Worm (Caenorhabditis elegans) whole organism, young adult: ENCODE measurements around the gene nlp-6.

Experiments
- C17E4.6 ChIP-seq: fragments of 200-800 bp; sonication (Bioruptor generic); IDR thresholded peaks from 2 replicates; pipeline ENCODE4 v1.3.6; 2022; ENCODE audit warnings: missing genetic modification reagents, missing genetic modification characterization, missing compliant biosample characterization
- F22D6.2 ChIP-seq: sonication (generic microtip); optimal IDR thresholded peaks from 2 replicates; lab custom pipeline; 2016; ENCODE audit warnings: mild to moderate bottlenecking, missing genetic modification characterization, missing compliant biosample characterization
- F23B12.7 ChIP-seq: sonication (generic microtip); optimal IDR thresholded peaks from 2 replicates; lab custom pipeline; 2017; ENCODE audit warnings: missing genetic modification characterization, mild to moderate bottlenecking, missing compliant biosample characterization, antibody characterized with exemption, moderate library complexity; ENCODE audit not compliant: insufficient read depth
- F52B5.7 ChIP-seq: sonication (generic microtip); optimal IDR thresholded peaks from 2 replicates; lab custom pipeline; 2016; ENCODE audit warnings: mild to moderate bottlenecking, missing genetic modification characterization, missing compliant biosample characterization
- F57C9.4 ChIP-seq: sonication (generic microtip); optimal IDR thresholded peaks from 2 replicates; lab custom pipeline; 2017; ENCODE audit warnings: mild to moderate bottlenecking, missing genetic modification characterization, missing compliant biosample characterization
- T07F8.4 ChIP-seq: sonication (generic microtip); optimal IDR thresholded peaks from 2 replicates; lab custom pipeline; 2016; ENCODE audit warnings: mild to moderate bottlenecking, missing genetic modification characterization, moderate library complexity, missing compliant biosample characterization
- Y56A3A.18 ChIP-seq: fragments of 200-800 bp; sonication (Bioruptor generic); IDR thresholded peaks from 2 replicates; pipeline ENCODE4 v1.3.6; 2022; ENCODE audit warnings: missing genetic modification reagents, missing genetic modification characterization, missing compliant biosample characterization
- akir-1 ChIP-seq: fragments of 200-800 bp; sonication (Bioruptor generic); optimal IDR thresholded peaks from 2 replicates; lab custom pipeline; 2018; ENCODE audit warnings: mild to moderate bottlenecking, missing genetic modification characterization, moderate library complexity, missing compliant biosample characterization
- aptf-3 ChIP-seq: fragments of 200-800 bp; sonication (Bioruptor generic); IDR thresholded peaks from 2 replicates; pipeline ENCODE4 v1.3.6; 2022; ENCODE audit warnings: missing genetic modification characterization, missing compliant biosample characterization
- atf-7 ChIP-seq: sonication (generic microtip); optimal IDR thresholded peaks from 2 replicates; lab custom pipeline; 2017; ENCODE audit warnings: mild to moderate bottlenecking, missing genetic modification characterization, missing compliant biosample characterization
- attf-3 ChIP-seq: fragments of 200-800 bp; sonication (Bioruptor generic); conservative IDR thresholded peaks from 2 replicates; pipeline ENCODE4 v1.3.6; 2022; ENCODE audit warnings: missing genetic modification reagents, missing genetic modification characterization, missing compliant biosample characterization
- cebp-1 ChIP-seq, 2 experiments: fragments of 200-800 bp in 1 of 2; sonication (Bioruptor generic) in 1 of 2; sonication (generic microtip) in 1 of 2; IDR thresholded peaks in 1 of 2; optimal IDR thresholded peaks in 1 of 2; 2 replicates each; pipeline versions ENCODE4 v1.3.6 to Lab custom; 2017 to 2022; ENCODE audit warnings: missing compliant biosample characterization in 2 of 2, missing genetic modification characterization in 2 of 2, mild to moderate bottlenecking in 1 of 2, missing genetic modification reagents in 1 of 2, moderate library complexity in 1 of 2
- ceh-27 ChIP-seq: fragments of 200-800 bp; sonication (Bioruptor generic); optimal IDR thresholded peaks from 2 replicates; lab custom pipeline; 2018; ENCODE audit warnings: mild to moderate bottlenecking, missing genetic modification characterization, moderate library complexity, missing compliant biosample characterization
- die-1 ChIP-seq: sonication (generic microtip); optimal IDR thresholded peaks from 2 replicates; lab custom pipeline; 2016; ENCODE audit warnings: missing genotype, mild to moderate bottlenecking, missing genetic modification characterization, missing compliant biosample characterization
- dox-1 ChIP-seq: fragments of 200-800 bp; sonication (Bioruptor generic); IDR thresholded peaks from 2 replicates; pipeline ENCODE4 v1.3.6; 2022; ENCODE audit warnings: missing genetic modification reagents, missing genetic modification characterization, missing compliant biosample characterization
- efl-1 ChIP-seq: fragments of 150-350 bp; optimal IDR thresholded peaks from 2 replicates; lab custom pipeline; 2014; ENCODE audit warnings: missing biosample characterization, missing genetic modification reagents, missing genetic modification characterization
- egrh-3 ChIP-seq: fragments of 200-800 bp; sonication (Bioruptor generic); IDR thresholded peaks from 2 replicates; pipeline ENCODE4 v1.3.6; 2022; ENCODE audit warnings: missing genetic modification reagents, missing genetic modification characterization, missing compliant biosample characterization
- ekl-4 ChIP-seq: fragments of 200-800 bp; sonication (Bioruptor generic); IDR thresholded peaks from 2 replicates; pipeline ENCODE4 v1.3.6; 2022; ENCODE audit warnings: missing genetic modification reagents, missing genetic modification characterization, missing compliant biosample characterization
- him-1 ChIP-seq: sonication (generic microtip); optimal IDR thresholded peaks from 2 replicates; lab custom pipeline; 2016; ENCODE audit warnings: missing genotype, missing genetic modification reagents, missing genetic modification characterization, missing compliant biosample characterization
- hlh-26 ChIP-seq: fragments of 200-800 bp; sonication (Bioruptor generic); conservative IDR thresholded peaks from 2 replicates; pipeline ENCODE4 v1.3.6; 2022; ENCODE audit warnings: missing genetic modification reagents, missing genetic modification characterization, missing compliant biosample characterization
- hsf-1 ChIP-seq: fragments of 200-800 bp; sonication (Bioruptor generic); IDR thresholded peaks from 2 replicates; pipeline ENCODE4 v1.3.6; 2022; ENCODE audit warnings: missing genetic modification reagents, missing genetic modification characterization, missing compliant biosample characterization
- lin-40 ChIP-seq: sonication (generic microtip); optimal IDR thresholded peaks from 2 replicates; lab custom pipeline; 2016; ENCODE audit warnings: missing genetic modification characterization, mild to moderate bottlenecking, missing compliant biosample characterization, missing genotype, missing genetic modification reagents
- lin-54 ChIP-seq: fragments of 200-800 bp; sonication (Bioruptor generic); optimal IDR thresholded peaks from 2 replicates; lab custom pipeline; 2018; ENCODE audit warnings: mild to moderate bottlenecking, missing genetic modification characterization, missing compliant biosample characterization
- madf-3 ChIP-seq: fragments of 200-800 bp; sonication (Bioruptor generic); IDR thresholded peaks from 2 replicates; pipeline ENCODE4 v1.3.6; 2022; ENCODE audit warnings: missing genetic modification reagents, missing genetic modification characterization, missing compliant biosample characterization
- madf-6 ChIP-seq: fragments of 200-800 bp; sonication (Bioruptor generic); IDR thresholded peaks from 2 replicates; pipeline ENCODE4 v1.3.6; 2022; ENCODE audit warnings: missing genetic modification reagents, missing genetic modification characterization, missing compliant biosample characterization
- madf-8 ChIP-seq: fragments of 200-800 bp; sonication (Bioruptor generic); conservative IDR thresholded peaks from 2 replicates; pipeline ENCODE4 v1.3.6; 2022; ENCODE audit warnings: missing genetic modification reagents, missing genetic modification characterization, missing compliant biosample characterization
- mel-28 ChIP-seq: sonication (generic microtip); optimal IDR thresholded peaks from 2 replicates; lab custom pipeline; 2016; ENCODE audit warnings: borderline replicate concordance, mild to moderate bottlenecking, missing genetic modification characterization, missing compliant biosample characterization
- mes-4 ChIP-seq: sonication (generic microtip); optimal IDR thresholded peaks from 2 replicates; lab custom pipeline; 2016; ENCODE audit warnings: missing genotype, missing genetic modification characterization, missing compliant biosample characterization
- nfya-2 ChIP-seq: fragments of 200-800 bp; sonication (Bioruptor generic); IDR thresholded peaks from 2 replicates; pipeline ENCODE4 v1.3.6; 2022; ENCODE audit warnings: missing genetic modification reagents, missing genetic modification characterization, missing compliant biosample characterization
- nhr-179 ChIP-seq: sonication (generic microtip); optimal IDR thresholded peaks from 2 replicates; lab custom pipeline; 2016; ENCODE audit warnings: mild to moderate bottlenecking, missing genetic modification characterization, missing compliant biosample characterization
- nhr-90 ChIP-seq: sonication (generic microtip); optimal IDR thresholded peaks from 2 replicates; lab custom pipeline; 2016; ENCODE audit warnings: missing genotype, mild to moderate bottlenecking, missing genetic modification characterization, missing compliant biosample characterization
- snpc-3.4 ChIP-seq: sonication (generic microtip); optimal IDR thresholded peaks from 2 replicates; lab custom pipeline; 2017; ENCODE audit warnings: missing genetic modification characterization, mild to moderate bottlenecking, missing compliant biosample characterization, antibody characterized with exemption, moderate library complexity, missing genotype, missing genetic modification reagents
- snpc-4 ChIP-seq, 5 experiments: fragments of 150-350 bp in 1 of 5; sonication (generic microtip) in 4 of 5; optimal IDR thresholded peaks; 2 replicates each; lab custom pipeline; 2014 to 2018; ENCODE audit warnings: missing genetic modification characterization in 5 of 5, missing biosample characterization in 3 of 5, antibody characterized with exemption in 2 of 5, mild to moderate bottlenecking in 2 of 5, missing compliant biosample characterization in 2 of 5, missing genotype in 2 of 5, moderate library complexity in 2 of 5, missing genetic modification reagents in 1 of 5
- sptf-2 ChIP-seq: fragments of 200-800 bp; sonication (Bioruptor generic); optimal IDR thresholded peaks from 2 replicates; lab custom pipeline; 2018; ENCODE audit warnings: mild to moderate bottlenecking, missing genetic modification characterization, missing compliant biosample characterization
- ztf-3 ChIP-seq: fragments of 200-800 bp; sonication (Bioruptor generic); optimal IDR thresholded peaks from 2 replicates; lab custom pipeline; 2018; ENCODE audit warnings: mild to moderate bottlenecking, missing genetic modification characterization, missing compliant biosample characterization

Gene nlp-6

ce11 chrX:17681534-17681933 lies 19.3 kb downstream of the nlp-6 start (continued):
- no peak for TF ChIP-seq mel-28 (tag; lab: Kevin White, UChicago)
- TF ChIP-seq ekl-4 (GFP tag; lab: Robert Waterston, UW), result no peak
- no peak for TF ChIP-seq snpc-4 (GFP tag; optimal IDR thresholded peaks at IDR 0.05; lab: Kevin White, UChicago)
- TF ChIP-seq snpc-4 (tag; optimal IDR thresholded peaks at IDR 0.05; lab: Kevin White, UChicago), result no peak
- TF ChIP-seq lin-40, result no peak
- TF ChIP-seq sptf-2 (GFP tag; lab: Kevin White, UChicago), result no peak
- TF ChIP-seq ztf-3 (GFP tag; lab: Kevin White, UChicago), result no peak

ce11 chrX:17682280-17682679 lies 20.0 kb downstream of the nlp-6 start:
- no peak for TF ChIP-seq him-1 (tag; lab: Kevin White, UChicago)
- no peak for TF ChIP-seq madf-3 (GFP tag; lab: Robert Waterston, UW)
- no peak for TF ChIP-seq akir-1 (GFP tag; lab: Kevin White, UChicago)
- no peak for TF ChIP-seq F52B5.7 (tag; lab: Kevin White, UChicago)
- TF ChIP-seq attf-3, result no peak
- TF ChIP-seq madf-8 (GFP tag; lab: Robert Waterston, UW), result no peak
- TF ChIP-seq dox-1 (GFP tag; lab: Robert Waterston, UW), result no peak

ce11 chrX:17683698-17684097 lies 21.5 kb downstream of the nlp-6 start:
- TF ChIP-seq C17E4.6 (GFP tag; lab: Robert Waterston, UW), result no peak
- TF ChIP-seq efl-1 (GFP tag; lab: Kevin White, UChicago), result no peak
- TF ChIP-seq ceh-27 (GFP tag; lab: Kevin White, UChicago), result no peak
- TF ChIP-seq hsf-1 (GFP tag; lab: Robert Waterston, UW), result no peak
- TF ChIP-seq lin-54 (GFP tag; lab: Kevin White, UChicago), result no peak
- TF ChIP-seq nfya-2, result no peak
- TF ChIP-seq F57C9.4 (tag; lab: Kevin White, UChicago), result no peak
- TF ChIP-seq egrh-3 (GFP tag; lab: Robert Waterston, UW), result no peak
- no peak for TF ChIP-seq atf-7 (tag; lab: Kevin White, UChicago)
- TF ChIP-seq mes-4 (tag; lab: Kevin White, UChicago), result no peak
- TF ChIP-seq, all 124 proteins: peak for 0

ce11 chrX:17684767-17685166 lies 22.5 kb downstream of the nlp-6 start, which contains the start of gene T23E7.6:
T23E7.6 (minus strand) TSS chrX:17684811.
- TF ChIP-seq ceh-27 (GFP tag; lab: Kevin White, UChicago) (peak; percentile 8), cebp-1 (GFP tag; IDR thresholded peaks at IDR 0.05; lab: Robert Waterston, UW) (peak; percentile 18; the same call in 1 of the 2 replicates), cebp-1 (tag; optimal IDR thresholded peaks at IDR 0.05; lab: Kevin White, UChicago) (peak; percentile 91), aptf-3 (no peak), him-1 (tag; lab: Kevin White, UChicago) (no peak), Y56A3A.18 (GFP tag; lab: Robert Waterston, UW) (no peak)

ce11 chrX:17685959-17686358 lies 23.7 kb downstream of the nlp-6 start:
- TF ChIP-seq nhr-179, result no peak
- TF ChIP-seq die-1 (tag; lab: Kevin White, UChicago), result no peak
- TF ChIP-seq nhr-90 (tag; lab: Kevin White, UChicago), result no peak
- TF ChIP-seq snpc-3.4 (tag; lab: Kevin White, UChicago), result no peak
- no peak for TF ChIP-seq F22D6.2
- TF ChIP-seq hlh-26, result no peak
- TF ChIP-seq F23B12.7 (tag; lab: Kevin White, UChicago), result no peak
- no peak for TF ChIP-seq T07F8.4 (tag; lab: Kevin White, UChicago)
- TF ChIP-seq madf-6 (GFP tag; lab: Robert Waterston, UW), result no peak
